Worm (Caenorhabditis elegans) whole organism, L4 larva: ENCODE data around the gene dyla-1.
"Not testable (repeated sequence)": the region's sequence is repeated elsewhere in the genome, so short reads cannot be mapped to it uniquely, and the experiment has no call there.

ENCODE experiments used
- F26F4.8 ChIP-seq: fragments of 200-800 bp; sonication (Bioruptor generic); conservative IDR thresholded peaks from 2 replicates; pipeline ENCODE4 v1.3.6; 2022; ENCODE audit warnings: missing genetic modification characterization, missing compliant biosample characterization
- F49E8.2 ChIP-seq: sonication (generic microtip); optimal IDR thresholded peaks from 2 replicates; lab custom pipeline; 2016; ENCODE audit warnings: missing compliant biosample characterization, mild to moderate bottlenecking, missing genetic modification characterization, borderline replicate concordance
- R02D3.7 ChIP-seq: fragments of 150-350 bp; sonication (generic microtip); optimal IDR thresholded peaks from 3 replicates; lab custom pipeline; 2014; ENCODE audit warnings: missing biosample characterization, missing genetic modification characterization
- T20F7.1 ChIP-seq: fragments of 200-800 bp; sonication (Bioruptor generic); optimal IDR thresholded peaks from 2 replicates; lab custom pipeline; 2018; ENCODE audit warnings: mild to moderate bottlenecking, missing genetic modification characterization, missing compliant biosample characterization
- Y48G9A.11 ChIP-seq: fragments of 200-800 bp; sonication (Bioruptor generic); IDR thresholded peaks from 2 replicates; pipeline ENCODE4 v1.3.6; 2022; ENCODE audit warnings: missing genetic modification reagents, missing genetic modification characterization, missing compliant biosample characterization
- Y75B8A.6 ChIP-seq: fragments of 200-800 bp; sonication (Bioruptor generic); IDR thresholded peaks from 2 replicates; pipeline ENCODE4 v1.3.6; 2022; ENCODE audit warnings: missing genetic modification reagents, missing genetic modification characterization, missing compliant biosample characterization
- aha-1 ChIP-seq: fragments of 150-350 bp; peaks from one replicate; lab custom pipeline; 2014; ENCODE audit warnings: missing biosample characterization, missing genetic modification characterization
- ceh-28 ChIP-seq: fragments of 150-350 bp; optimal IDR thresholded peaks from 2 replicates; lab custom pipeline; 2014; ENCODE audit warnings: missing biosample characterization, missing genetic modification reagents, missing genetic modification characterization
- ces-1 ChIP-seq: fragments of 150-350 bp; sonication (generic microtip); optimal IDR thresholded peaks from 4 replicates; lab custom pipeline; 2014; ENCODE audit warnings: missing biosample characterization, missing genetic modification reagents, missing genetic modification characterization
- cey-2 ChIP-seq: sonication (generic microtip); optimal IDR thresholded peaks from 3 replicates; lab custom pipeline; 2017; ENCODE audit warnings: missing genetic modification characterization, mild to moderate bottlenecking, missing compliant biosample characterization, antibody characterized with exemption, borderline replicate concordance; ENCODE audit not compliant: insufficient read depth
- dmd-9 ChIP-seq: fragments of 200-800 bp; sonication (Bioruptor generic); IDR thresholded peaks from 2 replicates; pipeline ENCODE4 v1.3.6; 2022; ENCODE audit warnings: missing genetic modification reagents, missing genetic modification characterization, missing compliant biosample characterization
- egl-43 ChIP-seq: fragments of 200-800 bp; sonication (Bioruptor generic); IDR thresholded peaks from 2 replicates; pipeline ENCODE4 v1.3.6; 2022; ENCODE audit warnings: missing genetic modification reagents, missing genetic modification characterization, missing compliant biosample characterization
- fkh-10 ChIP-seq: fragments of 150-350 bp; optimal IDR thresholded peaks from 2 replicates; lab custom pipeline; 2014; ENCODE audit warnings: missing biosample characterization, missing genetic modification reagents, missing genetic modification characterization
- hif-1 ChIP-seq, 2 experiments: sonication (generic microtip); optimal IDR thresholded peaks; 2 replicates each; lab custom pipeline; 2016 to 2017; ENCODE audit warnings: missing compliant biosample characterization in 2 of 2, missing genetic modification characterization in 2 of 2, missing genetic modification reagents in 2 of 2, missing genotype in 2 of 2, mild to moderate bottlenecking in 1 of 2
- hlh-11 ChIP-seq: fragments of 200-800 bp; sonication (Bioruptor generic); optimal IDR thresholded peaks from 2 replicates; lab custom pipeline; 2018; ENCODE audit warnings: mild to moderate bottlenecking, missing genetic modification characterization, missing compliant biosample characterization
- hlh-30 ChIP-seq: sonication (generic microtip); optimal IDR thresholded peaks from 2 replicates; lab custom pipeline; 2017; ENCODE audit warnings: antibody characterized with exemption, mild to moderate bottlenecking, missing genetic modification characterization, missing compliant biosample characterization; ENCODE audit not compliant: insufficient read depth
- lin-39 ChIP-seq: fragments of 150-350 bp; optimal IDR thresholded peaks from 2 replicates; lab custom pipeline; 2014; ENCODE audit warnings: missing biosample characterization, missing genetic modification reagents, missing genetic modification characterization
- mdl-1 ChIP-seq, 2 experiments: fragments of 150-350 bp in 1 of 2; sonication (generic microtip) in 1 of 2; optimal IDR thresholded peaks; 2 replicates each; lab custom pipeline; 2014 to 2017; ENCODE audit warnings: missing biosample characterization in 2 of 2, missing genetic modification characterization in 2 of 2
- mep-1 ChIP-seq: fragments of 150-350 bp; sonication (generic microtip); optimal IDR thresholded peaks from 3 replicates; lab custom pipeline; 2014; ENCODE audit warnings: missing biosample characterization, missing genetic modification characterization
- mxl-3 ChIP-seq: fragments of 200-800 bp; sonication (Bioruptor generic); optimal IDR thresholded peaks from 2 replicates; lab custom pipeline; 2018; ENCODE audit warnings: mild to moderate bottlenecking, missing genetic modification characterization, missing compliant biosample characterization
- nhr-11 ChIP-seq: fragments of 150-350 bp; optimal IDR thresholded peaks from 2 replicates; lab custom pipeline; 2014; ENCODE audit warnings: missing biosample characterization, missing genetic modification characterization
- nhr-237 ChIP-seq: sonication (generic microtip); optimal IDR thresholded peaks from 2 replicates; lab custom pipeline; 2017; ENCODE audit warnings: missing biosample characterization, missing genetic modification characterization
- php-3 ChIP-seq: fragments of 200-800 bp; sonication (Bioruptor generic); IDR thresholded peaks from 2 replicates; pipeline ENCODE4 v1.3.6; 2022; ENCODE audit warnings: missing genetic modification reagents, missing genetic modification characterization, missing compliant biosample characterization
- set-16 ChIP-seq: fragments of 200-800 bp; sonication (Bioruptor generic); IDR thresholded peaks from 2 replicates; pipeline ENCODE4 v1.3.6; 2022; ENCODE audit warnings: missing genetic modification reagents, missing genetic modification characterization, missing compliant biosample characterization
- snpc-1.2 ChIP-seq: fragments of 200-800 bp; sonication (Bioruptor generic); IDR thresholded peaks from 2 replicates; pipeline ENCODE4 v1.3.6; 2022; ENCODE audit warnings: missing genetic modification reagents, missing genetic modification characterization, missing compliant biosample characterization
- spr-1 ChIP-seq: sonication (generic microtip); optimal IDR thresholded peaks from 2 replicates; lab custom pipeline; 2016; ENCODE audit warnings: mild to moderate bottlenecking, missing genetic modification characterization, missing compliant biosample characterization
- unc-62 ChIP-seq, 3 experiments: fragments of 150-350 bp in 1 of 3; sonication (generic microtip); optimal IDR thresholded peaks in 2 of 3; peaks in 1 of 3; 1 replicate in 1 of 3; 2 replicates in 2 of 3; lab custom pipeline; 2014 to 2017; ENCODE audit warnings: missing biosample characterization in 3 of 3, missing genetic modification characterization in 3 of 3, missing genetic modification reagents in 3 of 3, missing genotype in 1 of 3
- zag-1 ChIP-seq: fragments of 150-350 bp; optimal IDR thresholded peaks from 2 replicates; lab custom pipeline; 2014; ENCODE audit warnings: missing biosample characterization, missing genetic modification characterization
- zfp-2 ChIP-seq: sonication (generic microtip); optimal IDR thresholded peaks from 2 replicates; lab custom pipeline; 2016; ENCODE audit warnings: mild to moderate bottlenecking, missing genetic modification characterization, missing compliant biosample characterization
- zip-2 ChIP-seq: fragments of 150-350 bp; optimal IDR thresholded peaks from 2 replicates; lab custom pipeline; 2014; ENCODE audit warnings: missing biosample characterization, missing genetic modification characterization
- ztf-7 ChIP-seq: fragments of 150-350 bp; optimal IDR thresholded peaks from 2 replicates; lab custom pipeline; 2014; ENCODE audit warnings: missing biosample characterization, missing genetic modification characterization

The dyla-1 gene

DNA sequence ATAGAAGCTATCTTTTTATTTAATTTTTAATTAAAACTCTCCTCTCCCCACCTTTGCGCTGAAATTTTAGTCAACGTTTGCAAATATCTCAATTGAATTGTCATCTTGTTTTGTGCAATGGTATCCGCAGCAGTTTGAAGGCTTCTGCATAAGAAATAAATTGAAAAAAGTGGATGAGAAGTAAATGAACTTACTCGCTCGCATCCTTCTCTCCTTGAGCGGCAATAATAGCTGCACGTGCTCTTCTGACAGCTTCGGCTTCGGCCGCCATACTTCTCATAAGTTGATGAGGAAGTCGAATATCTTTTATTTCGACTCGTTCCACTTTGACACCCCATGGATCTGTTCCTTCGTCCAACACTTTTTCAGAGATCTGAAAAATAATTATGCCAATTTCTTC lies 24.0 kb upstream of the dyla-1 start:
- no peak for TF ChIP-seq T20F7.1
- TF ChIP-seq snpc-1.2, result no peak
- no peak for TF ChIP-seq mep-1 (tag; lab: Kevin White, UChicago)
- TF ChIP-seq mxl-3 (GFP tag; lab: Kevin White, UChicago), result no peak
- no peak for TF ChIP-seq hlh-11 (tag; lab: Kevin White, UChicago)
- no peak for TF ChIP-seq zag-1
- TF ChIP-seq R02D3.7 (tag; lab: Kevin White, UChicago), result no peak
- TF ChIP-seq spr-1 (tag; lab: Kevin White, UChicago), result no peak
- TF ChIP-seq Y48G9A.11, result no peak
- TF ChIP-seq hlh-30 (tag; lab: Kevin White, UChicago), result no peak
- TF ChIP-seq ztf-7 (tag; lab: Kevin White, UChicago), result no peak
- peak; percentile 32 for TF ChIP-seq ces-1 (GFP tag; lab: Kevin White, UChicago)
- no peak for TF ChIP-seq dmd-9 (GFP tag; lab: Robert Waterston, UW)
- no peak for TF ChIP-seq php-3 (GFP tag; lab: Robert Waterston, UW)
- no peak for TF ChIP-seq zfp-2 (tag; lab: Kevin White, UChicago)
- peak; percentile 68 for TF ChIP-seq fkh-10
- no peak for TF ChIP-seq Y75B8A.6 (GFP tag; lab: Robert Waterston, UW)
- no peak for TF ChIP-seq set-16
- TF ChIP-seq, all 104 proteins: peak for 2

DNA sequence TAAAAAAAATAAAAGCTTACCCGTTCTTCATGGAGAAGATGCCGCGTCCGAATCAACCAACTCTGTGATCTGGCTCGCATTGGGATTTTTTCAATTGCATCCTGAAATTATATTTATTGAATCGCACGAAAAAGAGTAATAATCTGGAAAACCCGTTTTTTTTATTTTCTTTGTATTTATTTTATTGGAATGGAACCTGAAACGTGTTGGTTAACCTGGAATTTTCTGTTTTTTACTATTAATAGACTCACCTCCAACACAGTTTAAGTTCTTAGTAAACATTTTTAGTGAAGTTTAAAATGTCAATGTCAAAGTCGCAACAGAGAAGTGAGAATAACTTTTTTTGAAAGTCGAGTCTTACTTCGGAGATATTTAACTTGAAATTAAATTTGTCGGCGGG lies 22.6 kb upstream of the dyla-1 start:
- TF ChIP-seq T20F7.1 (no peak), aha-1 (tag; lab: Kevin White, UChicago) (peak; percentile 52)

DNA sequence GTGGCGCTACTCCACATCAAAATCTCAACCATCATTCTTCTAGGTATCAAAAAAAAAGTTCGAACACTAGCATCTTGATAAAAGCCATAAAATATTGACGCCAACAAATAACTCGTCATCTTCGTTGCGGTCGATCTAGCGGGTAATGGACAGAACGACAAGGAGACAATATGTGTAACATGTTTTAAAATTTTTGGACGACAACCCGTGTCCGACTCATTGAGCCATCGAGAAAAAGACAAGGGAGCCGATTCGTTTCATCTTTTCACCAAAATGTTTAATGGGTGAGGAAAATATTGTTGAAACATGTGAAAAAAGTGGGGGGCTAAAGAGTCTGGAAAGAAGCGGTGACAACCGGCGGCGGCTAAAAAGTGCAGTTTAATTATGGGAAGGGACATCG lies 19.3 kb upstream of the dyla-1 start:
- TF ChIP-seq zip-2 (no peak), lin-39 (no peak), unc-62 (GFP tag; optimal IDR thresholded peaks at IDR 0.05 in 1 of 2; lab: Kevin White, UChicago) (peak in 1 of 2 experiments; percentile 91), unc-62 (tag; optimal IDR thresholded peaks at IDR 0.05; lab: Kevin White, UChicago) (no peak), ceh-28 (tag; lab: Kevin White, UChicago) (no peak)

DNA sequence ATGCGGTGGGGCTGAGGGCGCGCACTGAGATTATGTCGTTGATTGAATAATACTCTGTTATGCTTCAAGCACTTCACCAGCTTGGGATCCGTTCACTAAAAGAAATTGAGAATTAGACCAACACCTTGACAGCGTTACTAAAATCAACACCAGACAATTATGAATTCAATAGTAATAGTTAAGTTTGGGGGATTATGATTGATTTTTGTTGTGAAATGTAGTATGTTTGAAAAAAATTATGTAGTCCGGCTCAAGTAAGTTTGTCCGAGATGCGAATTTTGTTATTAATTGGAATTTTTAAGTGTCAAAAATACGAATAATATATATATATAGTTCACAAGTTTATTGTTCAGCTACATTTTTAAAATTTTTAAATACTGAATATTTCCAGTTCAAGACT lies 15.5 kb upstream of the dyla-1 start, which contains the start of gene sto-5:
TSS of gene sto-5 (minus strand) at position 101 of the 400 bp plus-strand sequence.
- no peak for TF ChIP-seq nhr-237 (tag; lab: Kevin White, UChicago)
- TF ChIP-seq lin-39, result no peak
- no peak for TF ChIP-seq zag-1
- no peak for TF ChIP-seq egl-43 (GFP tag; lab: Robert Waterston, UW)
- TF ChIP-seq nhr-11 (tag; lab: Kevin White, UChicago), result no peak
- TF ChIP-seq cey-2 (tag; lab: Kevin White, UChicago), result no peak

DNA sequence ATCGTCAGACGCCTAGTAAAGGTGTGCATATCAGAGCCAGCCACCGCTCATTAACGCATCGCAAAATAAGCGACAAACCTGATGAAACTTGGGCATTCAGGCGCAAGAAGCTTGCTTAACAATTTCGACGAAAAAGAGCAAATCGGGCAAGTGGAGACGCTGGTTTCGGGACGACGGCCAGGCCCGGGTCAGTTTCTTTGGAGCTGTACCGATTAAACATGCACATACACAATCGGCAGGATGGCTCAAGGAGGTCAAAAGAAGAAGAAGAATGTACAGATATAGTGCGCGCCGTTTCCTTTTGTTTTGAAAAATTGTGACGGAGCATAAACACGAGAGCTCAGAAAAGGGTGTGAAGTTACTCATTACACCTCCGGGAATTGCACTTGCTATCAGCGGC lies 14.3 kb upstream of the dyla-1 start:
- TF ChIP-seq F26F4.8 (no peak), unc-62 (GFP tag; optimal IDR thresholded peaks at IDR 0.05 in 1 of 2; lab: Kevin White, UChicago) (peak in 1 of 2 experiments; percentile 89), unc-62 (tag; optimal IDR thresholded peaks at IDR 0.05; lab: Kevin White, UChicago) (no peak)

DNA sequence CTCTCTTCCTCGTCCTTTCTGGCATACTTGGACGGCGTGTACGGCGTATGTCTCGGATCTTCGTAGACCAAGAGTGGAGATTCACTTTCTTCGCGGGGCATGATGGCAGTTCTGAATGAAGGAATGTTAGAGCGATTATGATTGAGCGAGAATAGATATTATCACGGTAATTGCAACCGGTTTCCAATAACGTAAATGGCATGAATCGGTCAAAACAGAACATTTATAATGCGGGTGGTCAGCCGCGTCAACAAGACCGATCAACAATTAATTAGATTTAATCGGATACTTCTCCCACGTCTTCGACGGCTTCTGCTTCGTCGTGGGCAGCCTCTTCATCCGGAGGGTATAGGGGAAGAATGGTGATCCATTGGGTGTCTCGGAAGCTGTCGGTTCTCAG lies 6.1 kb upstream of the dyla-1 start, which contains the start of gene F41G4.13:
TSS of gene F41G4.13 (minus strand) at position 101 of the 400 bp plus-strand sequence.
- not testable (repeated sequence) for TF ChIP-seq F49E8.2 (tag; lab: Kevin White, UChicago); mdl-1 (tag; optimal IDR thresholded peaks at IDR 0.05; lab: Kevin White, UChicago); hif-1 (tag; optimal IDR thresholded peaks at IDR 0.05; lab: Kevin White, UChicago)
